Fruit fly (Drosophila melanogaster) whole organism, embryonic: ENCODE results near the gene Trhn.

ENCODE experiments used
- Atf6 ChIP-seq: fragments of 200-800 bp; sonication (Bioruptor generic); IDR thresholded peaks from 2 replicates; pipeline ENCODE4 v1.3.6; 2022; ENCODE audit warnings: missing biosample characterization, missing genetic modification characterization
- CG10274 ChIP-seq: fragments of 200-800 bp; sonication (Bioruptor generic); optimal IDR thresholded peaks from 3 replicates; lab custom pipeline; 2017; ENCODE audit warnings: missing biosample characterization, mild to moderate bottlenecking, missing genetic modification characterization
- CG10321 ChIP-seq: fragments of 200-800 bp; sonication (Bioruptor generic); IDR thresholded peaks from 2 replicates; pipeline ENCODE4 v1.3.6; 2022; ENCODE audit warnings: missing biosample characterization, missing genetic modification characterization
- CG10431 ChIP-seq: fragments of 200-800 bp; sonication (Bioruptor generic); optimal IDR thresholded peaks from 3 replicates; lab custom pipeline; 2018; ENCODE audit warnings: missing biosample characterization, mild to moderate bottlenecking, missing genetic modification characterization
- CG11695 ChIP-seq: fragments of 200-800 bp; sonication (Bioruptor generic); IDR thresholded peaks from 3 replicates; pipeline ENCODE4 v1.3.6; 2022; ENCODE audit warnings: missing biosample characterization, missing genetic modification characterization
- CG12299 ChIP-seq: fragments of 200-800 bp; sonication (Bioruptor generic); optimal IDR thresholded peaks from 2 replicates; lab custom pipeline; 2018; ENCODE audit warnings: missing biosample characterization, mild to moderate bottlenecking, missing genetic modification characterization
- CG15479 ChIP-seq: fragments of 200-800 bp; sonication (Bioruptor generic); optimal IDR thresholded peaks from 3 replicates; lab custom pipeline; 2019; ENCODE audit warnings: missing biosample characterization, mild to moderate bottlenecking, missing genetic modification characterization, moderate library complexity
- CG1603 ChIP-seq: fragments of 200-800 bp; sonication (Bioruptor generic); optimal IDR thresholded peaks from 2 replicates; lab custom pipeline; 2019; ENCODE audit warnings: missing biosample characterization, mild to moderate bottlenecking, missing genetic modification characterization, moderate library complexity
- CG17612 ChIP-seq: fragments of 200-800 bp; sonication (Bioruptor generic); IDR thresholded peaks from 2 replicates; pipeline ENCODE4 v1.3.6; 2022; ENCODE audit warnings: missing biosample characterization, missing genetic modification characterization
- CG17829 ChIP-seq: fragments of 200-800 bp; optimal IDR thresholded peaks from 2 replicates; lab custom pipeline; 2019; ENCODE audit warnings: missing biosample characterization, mild to moderate bottlenecking, missing genetic modification characterization, moderate library complexity
- CG2120 ChIP-seq: fragments of 200-800 bp; sonication (Bioruptor generic); optimal IDR thresholded peaks from 3 replicates; lab custom pipeline; 2016; ENCODE audit warnings: missing biosample characterization, missing genetic modification characterization
- CG2202 ChIP-seq: fragments of 200-800 bp; sonication (Bioruptor generic); optimal IDR thresholded peaks from 2 replicates; lab custom pipeline; 2018; ENCODE audit warnings: missing biosample characterization, mild to moderate bottlenecking, missing genetic modification characterization
- CG3838 ChIP-seq: fragments of 200-800 bp; sonication (Bioruptor generic); optimal IDR thresholded peaks from 3 replicates; lab custom pipeline; 2016; ENCODE audit warnings: missing biosample characterization, missing genetic modification characterization
- CG3995 ChIP-seq: fragments of 200-800 bp; sonication (Bioruptor generic); optimal IDR thresholded peaks from 3 replicates; lab custom pipeline; 2016; ENCODE audit warnings: missing biosample characterization, missing genetic modification characterization
- CG5953 ChIP-seq: fragments of 200-800 bp; sonication (Bioruptor generic); IDR thresholded peaks from 2 replicates; pipeline ENCODE4 v1.3.6; 2022; ENCODE audit warnings: missing biosample characterization, missing genetic modification characterization
- CG6689 ChIP-seq: fragments of 200-800 bp; sonication (Bioruptor generic); IDR thresholded peaks from 2 replicates; pipeline ENCODE4 v1.3.6; 2022; ENCODE audit warnings: missing biosample characterization, missing genetic modification characterization
- CG7839 ChIP-seq: fragments of 200-800 bp; sonication (Bioruptor generic); optimal IDR thresholded peaks from 3 replicates; lab custom pipeline; 2018; ENCODE audit warnings: missing biosample characterization, mild to moderate bottlenecking, missing genetic modification characterization, moderate library complexity
- CG7928 ChIP-seq: fragments of 200-800 bp; sonication (Bioruptor generic); optimal IDR thresholded peaks from 2 replicates; lab custom pipeline; 2017; ENCODE audit warnings: missing biosample characterization, mild to moderate bottlenecking, missing genetic modification characterization
- CG7963 ChIP-seq: fragments of 200-800 bp; sonication (Bioruptor generic); IDR thresholded peaks from 3 replicates; pipeline ENCODE4 v1.3.6; 2022; ENCODE audit warnings: missing biosample characterization, missing genetic modification characterization; ENCODE audit not compliant: partially characterized antibody
- CG8388 ChIP-seq: fragments of 200-800 bp; sonication (Bioruptor generic); optimal IDR thresholded peaks from 2 replicates; lab custom pipeline; 2019; ENCODE audit warnings: missing biosample characterization, mild to moderate bottlenecking, missing genetic modification characterization, moderate library complexity
- CG9817 ChIP-seq: fragments of 200-800 bp; sonication (Bioruptor generic); optimal IDR thresholded peaks from 2 replicates; lab custom pipeline; 2018; ENCODE audit warnings: missing biosample characterization, mild to moderate bottlenecking, missing genetic modification characterization, moderate library complexity
- Dbx ChIP-seq: fragments of 200-800 bp; sonication (Bioruptor generic); IDR thresholded peaks from 3 replicates; pipeline ENCODE4 v1.3.6; 2022; ENCODE audit warnings: missing biosample characterization, missing genetic modification characterization
- Dek ChIP-seq: fragments of 200-800 bp; sonication (Bioruptor generic); optimal IDR thresholded peaks from 3 replicates; lab custom pipeline; 2019; ENCODE audit warnings: missing biosample characterization, mild to moderate bottlenecking, missing genetic modification characterization, moderate library complexity
- E2f2 ChIP-seq: fragments of 200-800 bp; sonication (Bioruptor generic); IDR thresholded peaks from 2 replicates; pipeline ENCODE4 v1.3.6; 2022; ENCODE audit warnings: missing biosample characterization, missing genetic modification characterization
- Ets97D ChIP-seq: fragments of 200-800 bp; sonication (Bioruptor generic); optimal IDR thresholded peaks from 3 replicates; lab custom pipeline; 2016; ENCODE audit warnings: missing biosample characterization, missing genetic modification characterization
- Fer1 ChIP-seq: fragments of 200-800 bp; sonication (Bioruptor generic); optimal IDR thresholded peaks from 2 replicates; lab custom pipeline; 2017; ENCODE audit warnings: missing biosample characterization, mild to moderate bottlenecking, missing genetic modification characterization
- HHEX ChIP-seq: fragments of 200-800 bp; sonication (Bioruptor generic); optimal IDR thresholded peaks from 3 replicates; lab custom pipeline; 2017; ENCODE audit warnings: missing biosample characterization, mild to moderate bottlenecking, missing genetic modification characterization, missing genetic modification reagents
- HLH3B ChIP-seq: fragments of 200-800 bp; sonication (Bioruptor generic); IDR thresholded peaks from 2 replicates; pipeline ENCODE4 v1.3.6; 2022; ENCODE audit warnings: missing biosample characterization, missing genetic modification characterization
- HLH4C ChIP-seq: fragments of 200-800 bp; sonication (Bioruptor generic); IDR thresholded peaks from 3 replicates; pipeline ENCODE4 v1.3.6; 2022; ENCODE audit warnings: missing biosample characterization, missing genetic modification characterization; ENCODE audit not compliant: partially characterized antibody
- Hsf ChIP-seq: fragments of 200-800 bp; sonication (Bioruptor generic); optimal IDR thresholded peaks from 3 replicates; lab custom pipeline; 2016; ENCODE audit warnings: missing biosample characterization, missing genetic modification characterization
- Nf-YC ChIP-seq: fragments of 200-800 bp; optimal IDR thresholded peaks from 3 replicates; lab custom pipeline; 2019; ENCODE audit warnings: missing biosample characterization, mild to moderate bottlenecking, missing genetic modification characterization, moderate library complexity
- Oli ChIP-seq: fragments of 200-800 bp; sonication (Bioruptor generic); optimal IDR thresholded peaks from 2 replicates; lab custom pipeline; 2018; ENCODE audit warnings: missing biosample characterization, mild to moderate bottlenecking, missing genetic modification characterization, moderate library complexity
- Pdp1 ChIP-seq, 2 experiments: fragments of 200-800 bp; sonication (Bioruptor generic); optimal IDR thresholded peaks; 3 replicates each; lab custom pipeline; 2016; ENCODE audit warnings: missing biosample characterization in 2 of 2, missing genetic modification characterization in 2 of 2, mild to moderate bottlenecking in 1 of 2, moderate library complexity in 1 of 2
- Vsx1 ChIP-seq: fragments of 200-800 bp; sonication (Bioruptor generic); optimal IDR thresholded peaks from 2 replicates; lab custom pipeline; 2017; ENCODE audit warnings: missing biosample characterization, mild to moderate bottlenecking, missing genetic modification characterization, missing genetic modification reagents
- ato ChIP-seq: fragments of 200-800 bp; sonication (Bioruptor generic); IDR thresholded peaks from 2 replicates; pipeline ENCODE4 v1.3.6; 2022; ENCODE audit warnings: missing biosample characterization, missing genetic modification characterization; ENCODE audit not compliant: partially characterized antibody
- chif ChIP-seq, 2 experiments: fragments of 200-800 bp; sonication (Bioruptor generic); optimal IDR thresholded peaks; 3 replicates each; lab custom pipeline; 2016; ENCODE audit warnings: missing biosample characterization in 2 of 2, missing genetic modification characterization in 2 of 2
- grn ChIP-seq: fragments of 200-800 bp; sonication (Bioruptor generic); optimal IDR thresholded peaks from 3 replicates; lab custom pipeline; 2017; ENCODE audit warnings: missing biosample characterization, missing genetic modification characterization
- hbn ChIP-seq: fragments of 200-800 bp; sonication (Bioruptor generic); IDR thresholded peaks from 2 replicates; pipeline ENCODE4 v1.3.6; 2022; ENCODE audit warnings: missing biosample characterization, missing genetic modification characterization; ENCODE audit not compliant: partially characterized antibody
- her ChIP-seq: fragments of 200-800 bp; sonication (Bioruptor generic); optimal IDR thresholded peaks from 2 replicates; lab custom pipeline; 2016; ENCODE audit warnings: missing biosample characterization, missing genetic modification characterization
- hkb ChIP-seq, 2 experiments: fragments of 200-800 bp in 1 of 2; fragments of >200 bp in 1 of 2; sonication (Bioruptor generic) in 1 of 2; IDR thresholded peaks in 1 of 2; optimal IDR thresholded peaks in 1 of 2; 2 replicates each; pipeline versions ENCODE4 v1.3.6 to Lab custom; 2017 to 2022; ENCODE audit warnings: missing biosample characterization in 1 of 2, missing genetic modification characterization in 1 of 2
- kah ChIP-seq: fragments of 200-800 bp; sonication (Bioruptor generic); optimal IDR thresholded peaks from 2 replicates; lab custom pipeline; 2018; ENCODE audit warnings: missing biosample characterization, mild to moderate bottlenecking, missing genetic modification characterization
- mam ChIP-seq: fragments of 200-800 bp; sonication (Bioruptor generic); optimal IDR thresholded peaks from 3 replicates; lab custom pipeline; 2016; ENCODE audit warnings: missing biosample characterization, missing genetic modification characterization
- phol ChIP-seq: fragments of 200-800 bp; sonication (Bioruptor generic); optimal IDR thresholded peaks from 3 replicates; lab custom pipeline; 2018; ENCODE audit warnings: missing biosample characterization, mild to moderate bottlenecking, missing genetic modification characterization, moderate library complexity
- psq ChIP-seq: fragments of 200-800 bp; sonication (Bioruptor generic); optimal IDR thresholded peaks from 2 replicates; lab custom pipeline; 2017; ENCODE audit warnings: missing biosample characterization, missing genetic modification characterization
- sd ChIP-seq: fragments of 200-800 bp; sonication (Bioruptor generic); optimal IDR thresholded peaks from 3 replicates; lab custom pipeline; 2018; ENCODE audit warnings: missing biosample characterization, mild to moderate bottlenecking, missing genetic modification characterization, moderate library complexity
- sr ChIP-seq: fragments of 200-800 bp; sonication (Bioruptor generic); IDR thresholded peaks from 3 replicates; pipeline ENCODE4 v1.3.6; 2022; ENCODE audit warnings: missing biosample characterization, missing genetic modification characterization
- stc ChIP-seq: fragments of 200-800 bp; sonication (Bioruptor generic); IDR thresholded peaks from 2 replicates; pipeline ENCODE4 v1.3.6; 2022; ENCODE audit warnings: missing biosample characterization, missing genetic modification characterization
- tio ChIP-seq: fragments of 200-800 bp; sonication (Bioruptor generic); optimal IDR thresholded peaks from 2 replicates; lab custom pipeline; 2017; ENCODE audit warnings: missing biosample characterization, missing genetic modification characterization, inconsistent platforms
- wek ChIP-seq: fragments of 200-800 bp; sonication (Bioruptor generic); optimal IDR thresholded peaks from 3 replicates; lab custom pipeline; 2018; ENCODE audit warnings: missing biosample characterization, mild to moderate bottlenecking, missing genetic modification characterization, moderate library complexity
- zf30C ChIP-seq: fragments of 200-800 bp; sonication (Bioruptor generic); optimal IDR thresholded peaks from 3 replicates; lab custom pipeline; 2018; ENCODE audit warnings: missing biosample characterization, mild to moderate bottlenecking, missing genetic modification characterization

Trhn gene

dm6 chr3L:1166266-1166665 lies 26.7 kb downstream of the Trhn start (continued):
- TF ChIP-seq CG12299 (tag; lab: Kevin White, UChicago): peak; percentile 37
- TF ChIP-seq CG3995 (GFP tag; lab: Kevin White, UChicago): no peak
- TF ChIP-seq CG5953 (GFP tag; lab: Robert Waterston, UW): peak; percentile 35; the same call in 1 of the 2 replicates
- peak; percentile 0 for TF ChIP-seq CG7839 (tag; lab: Kevin White, UChicago)
- no peak for TF ChIP-seq CG9817 (tag; lab: Kevin White, UChicago)
- TF ChIP-seq kah (GFP tag; lab: Kevin White, UChicago): peak; percentile 36
- no peak for TF ChIP-seq ato
- no peak for TF ChIP-seq zf30C (GFP tag; lab: Kevin White, UChicago)
- no peak for TF ChIP-seq Dbx
- TF ChIP-seq CG17612: no peak
- peak; percentile 85 for TF ChIP-seq wek (GFP tag; lab: Kevin White, UChicago)
- peak; percentile 42 for TF ChIP-seq CG6689
- no peak for TF ChIP-seq tio (GFP tag; lab: Kevin White, UChicago)
- TF ChIP-seq psq: no peak
- peak; percentile 72 for TF ChIP-seq HHEX (GFP tag; lab: Kevin White, UChicago)
- no peak for TF ChIP-seq Ets97D (GFP tag; lab: Kevin White, UChicago)
- TF ChIP-seq CG15479 (GFP tag; lab: Kevin White, UChicago): peak; percentile 69
- TF ChIP-seq Oli: peak; percentile 39
- TF ChIP-seq stc (GFP tag; lab: Robert Waterston, UW): peak; percentile 51
- TF ChIP-seq CG17829: peak; percentile 25
- TF ChIP-seq CG2120: no peak
- TF ChIP-seq CG7928 (GFP tag; lab: Kevin White, UChicago): no peak
- TF ChIP-seq HLH4C: no peak
- TF ChIP-seq CG7963: no peak
- no peak for TF ChIP-seq CG10274 (GFP tag; lab: Kevin White, UChicago)
- no peak for TF ChIP-seq phol (tag; lab: Kevin White, UChicago)
- TF ChIP-seq Dek (tag; lab: Kevin White, UChicago): no peak
- peak; percentile 86 for TF ChIP-seq CG2202 (tag; lab: Kevin White, UChicago)
- no peak for TF ChIP-seq her (GFP tag; lab: Kevin White, UChicago)
- TF ChIP-seq CG3838 (GFP tag; lab: Kevin White, UChicago): no peak
- no peak for TF ChIP-seq hkb (optimal IDR thresholded peaks at IDR 0.05; lab: Kevin White, UChicago)
- TF ChIP-seq hkb (GFP tag; IDR thresholded peaks at IDR 0.05; lab: Robert Waterston, UW): peak; percentile 62
- peak; percentile 69 for TF ChIP-seq sr (GFP tag; lab: Robert Waterston, UW)
- no peak for TF ChIP-seq Hsf (GFP tag; lab: Kevin White, UChicago)
- peak; percentile 32; the same call in 1 of the 2 replicates for TF ChIP-seq HLH3B (GFP tag; lab: Robert Waterston, UW)
- TF ChIP-seq CG10431 (GFP tag; lab: Kevin White, UChicago): peak; percentile 87
- TF ChIP-seq Vsx1: peak; percentile 20
- no peak for TF ChIP-seq CG8388 (GFP tag; lab: Kevin White, UChicago)
- no peak for TF ChIP-seq Pdp1 (GFP tag; optimal IDR thresholded peaks at IDR 0.05; lab: Kevin White, UChicago)
- TF ChIP-seq hbn (GFP tag; lab: Robert Waterston, UW): no peak
- TF ChIP-seq E2f2 (GFP tag; lab: Robert Waterston, UW): no peak
- TF ChIP-seq CG10321 (GFP tag; lab: Robert Waterston, UW): no peak
- peak; percentile 40 for TF ChIP-seq Fer1 (GFP tag; lab: Kevin White, UChicago)
- peak; percentile 61; the same call in 2 of the 3 replicates for TF ChIP-seq CG11695 (GFP tag; lab: Robert Waterston, UW)
- no peak for TF ChIP-seq sd
- TF ChIP-seq CG1603 (tag; lab: Kevin White, UChicago): peak; percentile 78
- TF ChIP-seq grn (GFP tag; lab: Kevin White, UChicago): peak; percentile 59
- TF ChIP-seq mam (GFP tag; lab: Kevin White, UChicago): no peak
- TF ChIP-seq chif (GFP tag; optimal IDR thresholded peaks at IDR 0.05; lab: Kevin White, UChicago): peak in 1 of 2 experiments; percentile 6
- TF ChIP-seq Nf-YC: no peak
- no peak for TF ChIP-seq Atf6 (GFP tag; lab: Robert Waterston, UW)
